Worm (Caenorhabditis elegans): ENCODE measurements around the gene fbxa-155.

DNA sequence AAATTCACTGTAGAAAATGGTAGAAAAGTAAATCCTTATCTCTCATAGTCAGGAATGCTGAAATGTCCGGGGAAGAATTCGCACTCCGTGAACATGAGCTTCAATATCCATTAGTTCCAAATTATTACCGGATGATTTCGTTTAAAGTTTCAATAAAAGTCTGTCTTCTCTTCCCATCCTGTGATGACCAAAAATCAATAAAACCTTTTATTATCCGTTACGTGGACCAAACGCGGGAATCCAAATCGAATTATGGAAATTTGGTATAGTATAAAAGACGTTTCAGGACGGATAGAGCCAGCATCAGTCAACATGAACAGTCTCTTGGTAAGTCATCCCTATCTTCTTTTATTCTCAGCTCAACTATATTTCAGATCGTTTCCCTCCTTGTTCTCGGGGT lies 5.8 kb downstream of the fbxa-155 start, which contains the start of gene C05B5.11:
- TF ChIP-seq lin-39 (tag; optimal IDR thresholded peaks at IDR 0.05) (no peak), ama-1 (optimal IDR thresholded peaks at IDR 0.05) (no peak), unc-130 (tag; optimal IDR thresholded peaks at IDR 0.05) (no peak), pqm-1 (tag; optimal IDR thresholded peaks at IDR 0.05) (no peak), sox-4 (tag; optimal IDR thresholded peaks at IDR 0.05) (no peak), unc-62 (GFP tag; optimal IDR thresholded peaks at IDR 0.05) (no peak), elt-2 (tag; optimal IDR thresholded peaks at IDR 0.05) (no peak), efl-3 (GFP tag; optimal IDR thresholded peaks at IDR 0.05) (no peak), sup-37 (GFP tag; optimal IDR thresholded peaks at IDR 0.05) (no peak), nhr-77 (tag; optimal IDR thresholded peaks at IDR 0.05) (no peak), mdl-1 (tag; optimal IDR thresholded peaks at IDR 0.05) (no peak), skn-1 (tag; optimal IDR thresholded peaks at IDR 0.05) (no peak)

All from whole organism, L1 larva.